Worm (Caenorhabditis elegans) whole organism, midembryonic: ENCODE results near the gene srj-5.

ENCODE experiments used
- T22C8.4 ChIP-seq: fragments of 200-800 bp; sonication (Bioruptor generic); IDR thresholded peaks from 2 replicates; pipeline ENCODE4 v1.3.6; 2022; ENCODE audit warnings: missing genetic modification characterization, missing compliant biosample characterization
- cog-1 ChIP-seq: sonication (generic microtip); optimal IDR thresholded peaks from 2 replicates; lab custom pipeline; 2016; ENCODE audit warnings: missing genetic modification characterization, missing compliant biosample characterization
- flt-1 ChIP-seq: fragments of 200-800 bp; sonication (Bioruptor generic); IDR thresholded peaks from 2 replicates; pipeline ENCODE4 v1.3.6; 2022; ENCODE audit warnings: missing genetic modification characterization, missing compliant biosample characterization
- klf-2 ChIP-seq: fragments of 200-800 bp; sonication (Bioruptor generic); conservative IDR thresholded peaks from 2 replicates; pipeline ENCODE4 v1.3.6; 2022; ENCODE audit warnings: missing genetic modification reagents, missing genetic modification characterization, missing compliant biosample characterization
- ref-1 ChIP-seq: fragments of 200-800 bp; sonication (Bioruptor generic); conservative IDR thresholded peaks from 2 replicates; pipeline ENCODE4 v1.3.6; 2022; ENCODE audit warnings: missing genetic modification reagents, missing genetic modification characterization, missing compliant biosample characterization
- tab-1 ChIP-seq: fragments of 200-800 bp; sonication (Bioruptor generic); IDR thresholded peaks from 2 replicates; pipeline ENCODE4 v1.3.6; 2022; ENCODE audit warnings: missing genetic modification characterization, missing compliant biosample characterization
- ztf-23 ChIP-seq: fragments of 200-800 bp; sonication (Bioruptor generic); IDR thresholded peaks from 2 replicates; pipeline ENCODE4 v1.3.6; 2022; ENCODE audit warnings: missing genetic modification reagents, missing genetic modification characterization, missing compliant biosample characterization
- ztf-29 ChIP-seq: fragments of 200-800 bp; sonication (Bioruptor generic); IDR thresholded peaks from 2 replicates; pipeline ENCODE4 v1.3.6; 2022; ENCODE audit warnings: missing genetic modification reagents, missing genetic modification characterization, missing compliant biosample characterization

- no peak for TF ChIP-seq klf-2
- TF ChIP-seq flt-1 (GFP tag; lab: Robert Waterston, UW): no peak
- TF ChIP-seq cog-1 (tag; lab: Kevin White, UChicago): no peak
- TF ChIP-seq ztf-29: no peak
- no peak for TF ChIP-seq T22C8.4 (GFP tag; lab: Robert Waterston, UW)
- TF ChIP-seq ztf-23 (GFP tag; lab: Robert Waterston, UW): no peak
- TF ChIP-seq ref-1 (GFP tag; lab: Robert Waterston, UW): no peak
- no peak for TF ChIP-seq tab-1
These were observed 49.4 kb upstream of the srj-5 start, which contains the start of gene srbc-37 for ce11 chrV:702260-702659.
